Fruit fly (Drosophila melanogaster): ENCODE results near the gene sphe.

DNA sequence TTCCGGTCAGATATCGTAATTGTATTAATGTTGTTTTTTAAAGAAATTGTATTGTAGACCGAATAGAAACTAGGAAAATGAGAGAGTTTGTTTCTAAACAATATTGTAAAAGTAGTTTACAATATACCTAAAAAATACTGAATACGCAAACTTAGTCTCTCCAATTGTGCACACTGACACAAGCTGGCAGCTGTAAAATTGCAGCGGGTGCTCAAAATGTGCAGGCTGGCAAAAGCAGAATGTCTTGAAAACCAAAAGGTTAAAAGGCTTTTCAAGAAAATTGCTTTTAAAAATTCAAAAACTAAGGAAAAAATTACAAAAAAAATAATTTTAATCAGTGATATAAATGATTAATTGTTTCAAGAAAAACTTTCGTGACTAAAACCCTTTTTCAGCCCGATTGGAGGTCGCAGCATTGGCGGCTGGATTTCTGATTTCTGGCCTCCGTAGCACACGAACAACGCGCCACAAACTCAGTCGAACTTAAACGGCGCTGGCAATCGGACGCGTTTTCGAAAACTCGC lies 6.1 kb downstream of the sphe start, which contains the start of gene CG4678:
- TF ChIP-seq ttk (optimal IDR thresholded peaks at IDR 0.05) = no peak
- TF ChIP-seq h (optimal IDR thresholded peaks at IDR 0.05) = no peak
- no peak for TF ChIP-seq Sin3A (optimal IDR thresholded peaks at IDR 0.05)
- TF ChIP-seq Myc (optimal IDR thresholded peaks at IDR 0.05) = no peak
